Worm (Caenorhabditis elegans) whole organism, L4 larva: Measurements from ENCODE around the gene F54D5.23.

ENCODE experiments used
- F44E2.7 ChIP-seq: fragments of 200-800 bp; sonication (Bioruptor generic); IDR thresholded peaks from 2 replicates; pipeline ENCODE4 v2.1.2; 2022; ENCODE audit warnings: missing genetic modification characterization, missing compliant biosample characterization
- Y105C5A.15 ChIP-seq: fragments of 200-800 bp; sonication (Bioruptor generic); IDR thresholded peaks from 2 replicates; pipeline ENCODE4 v1.3.6; 2022; ENCODE audit warnings: missing genetic modification characterization, missing compliant biosample characterization
- Y5F2A.4 ChIP-seq: fragments of 200-800 bp; sonication (Bioruptor generic); optimal IDR thresholded peaks from 2 replicates; lab custom pipeline; 2018; ENCODE audit warnings: mild to moderate bottlenecking, missing genetic modification characterization, missing compliant biosample characterization
- Y75B8A.6 ChIP-seq: fragments of 200-800 bp; sonication (Bioruptor generic); IDR thresholded peaks from 2 replicates; pipeline ENCODE4 v1.3.6; 2022; ENCODE audit warnings: missing genetic modification reagents, missing genetic modification characterization, missing compliant biosample characterization
- aha-1 ChIP-seq: fragments of 150-350 bp; peaks from one replicate; lab custom pipeline; 2014; ENCODE audit warnings: missing biosample characterization, missing genetic modification characterization
- attf-4 ChIP-seq: sonication (generic microtip); optimal IDR thresholded peaks from 3 replicates; lab custom pipeline; 2017; ENCODE audit warnings: missing biosample characterization, missing genetic modification characterization
- ceh-28 ChIP-seq: fragments of 150-350 bp; optimal IDR thresholded peaks from 2 replicates; lab custom pipeline; 2014; ENCODE audit warnings: missing biosample characterization, missing genetic modification reagents, missing genetic modification characterization
- ceh-44 ChIP-seq: fragments of 200-800 bp; sonication (Bioruptor generic); IDR thresholded peaks from 2 replicates; pipeline ENCODE4 v1.3.6; 2022; ENCODE audit warnings: missing genetic modification reagents, missing genetic modification characterization, missing compliant biosample characterization
- ceh-82 ChIP-seq: sonication (generic microtip); optimal IDR thresholded peaks from 2 replicates; lab custom pipeline; 2017; ENCODE audit warnings: missing biosample characterization, missing genetic modification characterization
- ctbp-1 ChIP-seq: fragments of 200-800 bp; sonication (Bioruptor generic); IDR thresholded peaks from 2 replicates; pipeline ENCODE4 v1.3.6; 2022; ENCODE audit warnings: missing genetic modification reagents, missing genetic modification characterization, missing compliant biosample characterization
- daf-12 ChIP-seq: fragments of 150-350 bp; optimal IDR thresholded peaks from 2 replicates; lab custom pipeline; 2014; ENCODE audit warnings: missing biosample characterization, missing genetic modification reagents, missing genetic modification characterization
- daf-16 ChIP-seq, 3 experiments: sonication (generic microtip); optimal IDR thresholded peaks; 2 replicates each; lab custom pipeline; 2016 to 2017; ENCODE audit warnings: missing genetic modification characterization in 3 of 3, missing genetic modification reagents in 3 of 3, mild to moderate bottlenecking in 2 of 3, missing compliant biosample characterization in 2 of 3, missing biosample characterization in 1 of 3, moderate library complexity in 1 of 3
- daf-19 ChIP-seq: fragments of 200-800 bp; sonication (Bioruptor generic); conservative IDR thresholded peaks from 2 replicates; pipeline ENCODE4 v1.3.6; 2022; ENCODE audit warnings: missing genetic modification characterization, missing compliant biosample characterization
- daf-8 ChIP-seq: fragments of 200-800 bp; sonication (Bioruptor generic); IDR thresholded peaks from 2 replicates; pipeline ENCODE4 v1.3.6; 2022; ENCODE audit warnings: missing genetic modification characterization, missing compliant biosample characterization
- dmd-6 ChIP-seq: fragments of 200-800 bp; sonication (Bioruptor generic); IDR thresholded peaks from 2 replicates; pipeline ENCODE4 v1.3.6; 2022; ENCODE audit warnings: missing genetic modification reagents, missing genetic modification characterization, missing compliant biosample characterization
- dmd-8 ChIP-seq: fragments of 200-800 bp; sonication (Bioruptor generic); IDR thresholded peaks from 2 replicates; pipeline ENCODE4 v1.3.6; 2022; ENCODE audit warnings: missing genetic modification characterization, missing compliant biosample characterization
- dpl-1 ChIP-seq: fragments of 150-350 bp; optimal IDR thresholded peaks from 2 replicates; lab custom pipeline; 2014; ENCODE audit warnings: missing biosample characterization, missing genetic modification reagents, missing genetic modification characterization
- egl-43 ChIP-seq: fragments of 200-800 bp; sonication (Bioruptor generic); IDR thresholded peaks from 2 replicates; pipeline ENCODE4 v1.3.6; 2022; ENCODE audit warnings: missing genetic modification reagents, missing genetic modification characterization, missing compliant biosample characterization
- hlh-11 ChIP-seq: fragments of 200-800 bp; sonication (Bioruptor generic); optimal IDR thresholded peaks from 2 replicates; lab custom pipeline; 2018; ENCODE audit warnings: mild to moderate bottlenecking, missing genetic modification characterization, missing compliant biosample characterization
- lin-13 ChIP-seq: fragments of 150-350 bp; optimal IDR thresholded peaks from 2 replicates; lab custom pipeline; 2014; ENCODE audit warnings: missing biosample characterization, missing genetic modification reagents, missing genetic modification characterization
- lin-38 ChIP-seq: fragments of 200-800 bp; sonication (Bioruptor generic); IDR thresholded peaks from 2 replicates; pipeline ENCODE4 v1.3.6; 2022; ENCODE audit warnings: missing genetic modification reagents, missing genetic modification characterization, missing compliant biosample characterization
- lir-3 ChIP-seq: sonication (generic microtip); optimal IDR thresholded peaks from 2 replicates; lab custom pipeline; 2016; ENCODE audit warnings: mild to moderate bottlenecking, missing genetic modification characterization, missing compliant biosample characterization
- lsy-2 ChIP-seq, 2 experiments: fragments of 150-350 bp in 1 of 2; sonication (generic microtip) in 1 of 2; optimal IDR thresholded peaks; 2 replicates each; lab custom pipeline; 2014 to 2017; ENCODE audit warnings: missing biosample characterization in 2 of 2, missing genetic modification characterization in 2 of 2
- madf-9 ChIP-seq: fragments of 200-800 bp; sonication (Bioruptor generic); conservative IDR thresholded peaks from 2 replicates; pipeline ENCODE4 v1.3.6; 2022; ENCODE audit warnings: missing genetic modification reagents, missing genetic modification characterization, missing compliant biosample characterization
- mep-1 ChIP-seq: fragments of 150-350 bp; sonication (generic microtip); optimal IDR thresholded peaks from 3 replicates; lab custom pipeline; 2014; ENCODE audit warnings: missing biosample characterization, missing genetic modification characterization
- mxl-3 ChIP-seq: fragments of 200-800 bp; sonication (Bioruptor generic); optimal IDR thresholded peaks from 2 replicates; lab custom pipeline; 2018; ENCODE audit warnings: mild to moderate bottlenecking, missing genetic modification characterization, missing compliant biosample characterization
- nhr-11 ChIP-seq: fragments of 150-350 bp; optimal IDR thresholded peaks from 2 replicates; lab custom pipeline; 2014; ENCODE audit warnings: missing biosample characterization, missing genetic modification characterization
- nhr-111 ChIP-seq: fragments of 200-800 bp; sonication (Bioruptor generic); optimal IDR thresholded peaks from 2 replicates; lab custom pipeline; 2018; ENCODE audit warnings: mild to moderate bottlenecking, missing genetic modification characterization, missing compliant biosample characterization
- nhr-25 ChIP-seq: sonication (generic microtip); optimal IDR thresholded peaks from 2 replicates; lab custom pipeline; 2017; ENCODE audit warnings: missing genetic modification characterization, mild to moderate bottlenecking, missing compliant biosample characterization, antibody characterized with exemption, moderate library complexity, borderline replicate concordance; ENCODE audit not compliant: insufficient read depth
- nhr-41 ChIP-seq: fragments of 200-800 bp; sonication (Bioruptor generic); IDR thresholded peaks from 2 replicates; pipeline ENCODE4 v1.3.6; 2022; ENCODE audit warnings: missing genetic modification reagents, missing genetic modification characterization, missing compliant biosample characterization
- nhr-42 ChIP-seq: fragments of 200-800 bp; sonication (Bioruptor generic); IDR thresholded peaks from 2 replicates; pipeline ENCODE4 v1.3.6; 2022; ENCODE audit warnings: missing genetic modification characterization, missing compliant biosample characterization
- nhr-6 ChIP-seq: fragments of 150-350 bp; optimal IDR thresholded peaks from 2 replicates; lab custom pipeline; 2014; ENCODE audit warnings: missing biosample characterization, missing genetic modification characterization
- pqm-1 ChIP-seq: sonication (generic microtip); optimal IDR thresholded peaks from 2 replicates; lab custom pipeline; 2017; ENCODE audit warnings: missing biosample characterization, missing genetic modification characterization
- set-16 ChIP-seq: fragments of 200-800 bp; sonication (Bioruptor generic); IDR thresholded peaks from 2 replicates; pipeline ENCODE4 v1.3.6; 2022; ENCODE audit warnings: missing genetic modification reagents, missing genetic modification characterization, missing compliant biosample characterization
- snpc-1.2 ChIP-seq: fragments of 200-800 bp; sonication (Bioruptor generic); IDR thresholded peaks from 2 replicates; pipeline ENCODE4 v1.3.6; 2022; ENCODE audit warnings: missing genetic modification reagents, missing genetic modification characterization, missing compliant biosample characterization
- tag-97 ChIP-seq: fragments of 200-800 bp; sonication (Bioruptor generic); IDR thresholded peaks from 2 replicates; pipeline ENCODE4 v1.3.6; 2022; ENCODE audit warnings: missing genetic modification characterization, missing compliant biosample characterization
- unc-62 ChIP-seq, 3 experiments: fragments of 150-350 bp in 1 of 3; sonication (generic microtip); optimal IDR thresholded peaks in 2 of 3; peaks in 1 of 3; 1 replicate in 1 of 3; 2 replicates in 2 of 3; lab custom pipeline; 2014 to 2017; ENCODE audit warnings: missing biosample characterization in 3 of 3, missing genetic modification characterization in 3 of 3, missing genetic modification reagents in 3 of 3, missing genotype in 1 of 3
- zfp-2 ChIP-seq: sonication (generic microtip); optimal IDR thresholded peaks from 2 replicates; lab custom pipeline; 2016; ENCODE audit warnings: mild to moderate bottlenecking, missing genetic modification characterization, missing compliant biosample characterization
- zip-2 ChIP-seq: fragments of 150-350 bp; optimal IDR thresholded peaks from 2 replicates; lab custom pipeline; 2014; ENCODE audit warnings: missing biosample characterization, missing genetic modification characterization

Gene F54D5.23

DNA sequence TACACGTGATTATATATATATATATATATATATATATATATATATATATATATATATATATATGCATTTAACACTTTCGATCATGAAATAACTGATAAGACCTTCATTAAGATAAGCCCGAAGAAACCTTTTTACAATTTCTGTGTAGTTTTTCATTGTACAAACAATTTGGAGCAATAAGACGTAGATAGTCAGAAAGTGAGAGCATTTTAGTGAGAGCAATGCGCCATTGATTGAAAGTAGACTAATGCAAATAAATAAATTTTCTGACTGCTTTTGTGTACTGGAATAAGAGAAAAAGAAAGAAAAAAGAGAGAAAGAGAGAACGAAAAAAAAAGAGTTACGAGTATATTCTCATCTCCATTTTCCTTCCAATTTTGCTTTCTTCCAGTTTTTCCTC, 35.5 kb upstream of the F54D5.23 start (continued):
- TF ChIP-seq ctbp-1 (no peak), nhr-11 (tag; lab: Kevin White, UChicago) (no peak), mep-1 (tag; lab: Kevin White, UChicago) (peak; percentile 30), daf-19 (no peak), daf-12 (tag; lab: Kevin White, UChicago) (no peak), dpl-1 (GFP tag; lab: Kevin White, UChicago) (no peak), lin-38 (no peak), nhr-42 (GFP tag; lab: Robert Waterston, UW) (no peak), lir-3 (tag; lab: Kevin White, UChicago) (no peak), nhr-6 (tag; lab: Kevin White, UChicago) (no peak), set-16 (no peak), hlh-11 (tag; lab: Kevin White, UChicago) (peak; percentile 32), attf-4 (tag; lab: Kevin White, UChicago) (no peak), Y105C5A.15 (GFP tag; lab: Robert Waterston, UW) (no peak), ceh-28 (tag; lab: Kevin White, UChicago) (no peak), madf-9 (no peak), nhr-111 (GFP tag; lab: Kevin White, UChicago) (no peak), Y5F2A.4 (no peak), Y75B8A.6 (GFP tag; lab: Robert Waterston, UW) (no peak), pqm-1 (tag; lab: Kevin White, UChicago) (peak; percentile 85), mxl-3 (GFP tag; lab: Kevin White, UChicago) (no peak), dmd-8 (no peak), aha-1 (tag; lab: Kevin White, UChicago) (no peak), lin-13 (GFP tag; lab: Kevin White, UChicago) (no peak)

- TF ChIP-seq set-16: 0 out of 2 replicates have a peak, but pooled peaks have one; percentile 22
- no peak for TF ChIP-seq egl-43
- peak in 1 of 2 experiments; percentile 57 for TF ChIP-seq unc-62 (GFP tag; optimal IDR thresholded peaks at IDR 0.05 in 1 of 2; lab: Kevin White, UChicago)
- no peak for TF ChIP-seq unc-62 (tag; optimal IDR thresholded peaks at IDR 0.05; lab: Kevin White, UChicago)
- no peak for TF ChIP-seq nhr-25 (tag; lab: Kevin White, UChicago)
- peak; percentile 34 for TF ChIP-seq hlh-11 (tag; lab: Kevin White, UChicago)
- no peak for TF ChIP-seq F44E2.7 (GFP tag; lab: Robert Waterston, UW)
- TF ChIP-seq, all 104 proteins: peak for 3
These were observed 33.4 kb upstream of the F54D5.23 start for ce11 chrII:11602387-11602960.

- TF ChIP-seq snpc-1.2 (GFP tag; lab: Robert Waterston, UW) (no peak), zfp-2 (tag; lab: Kevin White, UChicago) (no peak), zip-2 (tag; lab: Kevin White, UChicago) (no peak), nhr-25 (tag; lab: Kevin White, UChicago) (no peak), ceh-82 (no peak), lsy-2 (tag; optimal IDR thresholded peaks at IDR 0.05; lab: Kevin White, UChicago) (no peak), daf-8 (GFP tag; lab: Robert Waterston, UW) (no peak), Y5F2A.4 (no peak), dmd-6 (GFP tag; lab: Robert Waterston, UW) (no peak), tag-97 (GFP tag; lab: Robert Waterston, UW) (no peak), nhr-41 (GFP tag; lab: Robert Waterston, UW) (no peak), daf-16 (GFP tag; optimal IDR thresholded peaks at IDR 0.05; lab: Kevin White, UChicago) (no peak), daf-16 (tag; optimal IDR thresholded peaks at IDR 0.05; lab: Kevin White, UChicago) (no peak), ceh-44 (GFP tag; lab: Robert Waterston, UW) (no peak)
These were observed 31.6 kb upstream of the F54D5.23 start, which contains the start of gene F07A11.4 for ce11 chrII:11600711-11601110. Gene F07A11.4, plus strand, starts transcription at chrII:11601011.
